Worm (Caenorhabditis elegans): ENCODE measurements around the gene F56D5.6.

F56D5.6 gene

DNA sequence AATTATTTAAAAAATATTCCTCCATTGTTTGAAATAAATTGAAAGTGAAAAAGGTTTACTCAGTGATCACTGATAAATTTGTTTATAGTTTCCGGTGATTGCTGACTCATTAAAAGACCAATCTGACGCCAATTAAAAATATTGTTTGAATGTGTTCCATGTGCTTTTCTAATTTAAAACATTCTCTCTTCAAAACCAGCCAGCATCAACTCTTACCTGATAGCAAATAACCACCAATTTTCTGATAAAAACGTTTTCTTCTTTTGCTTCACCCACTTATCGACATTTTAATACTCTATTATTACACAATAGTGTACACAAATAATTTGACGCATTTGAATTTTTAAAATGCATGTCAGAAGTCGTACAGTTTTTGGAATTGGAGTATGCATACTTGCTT, at the start of gene F56D5.6:
Gene F56D5.6, plus strand, starts transcription at position 208 of the 400 bp plus-strand sequence.
- TF ChIP-seq ama-1 (optimal IDR thresholded peaks at IDR 0.05) (no peak), che-1 (tag; optimal IDR thresholded peaks at IDR 0.05) (no peak), nhr-11 (tag; optimal IDR thresholded peaks at IDR 0.05) (no peak), fkh-6 (tag; optimal IDR thresholded peaks at IDR 0.05) (no peak), hlh-13 (GFP tag; optimal IDR thresholded peaks at IDR 0.05) (no peak), K02D7.2 (tag; optimal IDR thresholded peaks at IDR 0.05) (no peak), elt-2 (tag; optimal IDR thresholded peaks at IDR 0.05) (no peak)

- TF ChIP-seq ceh-45 (GFP tag; IDR thresholded peaks at IDR 0.05) (no peak), odd-2 (tag; optimal IDR thresholded peaks at IDR 0.05) (no peak), ref-2 (tag; optimal IDR thresholded peaks at IDR 0.05) (no peak), unc-42 (tag; optimal IDR thresholded peaks at IDR 0.05) (no peak), C08G9.2 (tag; optimal IDR thresholded peaks at IDR 0.05) (no peak), syd-9 (tag; optimal IDR thresholded peaks at IDR 0.05) (no peak), ceh-19 (GFP tag; optimal IDR thresholded peaks at IDR 0.05) (no peak), tbx-2 (tag; optimal IDR thresholded peaks at IDR 0.05) (no peak), pat-9 (tag; optimal IDR thresholded peaks at IDR 0.05) (no peak), ama-1 (optimal IDR thresholded peaks at IDR 0.05) (no peak), ttx-3 (tag; optimal IDR thresholded peaks at IDR 0.05) (no peak), K02D7.2 (tag; optimal IDR thresholded peaks at IDR 0.05) (no peak), unc-55 (GFP tag; optimal IDR thresholded peaks at IDR 0.05) (no peak), hlh-13 (GFP tag; optimal IDR thresholded peaks at IDR 0.05) (no peak), nfya-1 (tag; optimal IDR thresholded peaks at IDR 0.05) (no peak)
Measured at ce11 chrIV:9353728-9354127, 48.0 kb upstream of the F56D5.6 start.

DNA sequence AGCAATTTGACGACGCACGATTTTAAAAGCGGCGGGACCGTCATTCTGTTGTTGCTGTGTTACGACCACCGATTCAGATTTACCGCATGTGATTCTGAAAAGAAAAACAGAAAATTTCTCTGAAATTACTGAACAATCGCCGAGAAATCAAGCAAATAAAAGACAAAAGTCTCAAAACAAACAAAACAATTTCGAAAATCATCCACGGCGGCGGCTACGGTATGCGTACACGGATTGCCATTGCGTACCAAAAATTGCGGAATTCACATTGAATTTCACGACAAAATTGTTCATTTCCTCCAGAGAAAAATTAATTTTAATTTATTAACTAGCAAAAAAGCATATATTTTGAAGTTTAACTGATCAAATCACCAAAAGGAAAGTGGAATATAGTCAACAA, 35.3 kb upstream of the F56D5.6 start, which contains the start of gene pezo-1:
Gene pezo-1, minus strand, starts transcription at position 101 of the 400 bp plus-strand sequence.
- TF ChIP-seq ceh-2 (tag; optimal IDR thresholded peaks at IDR 0.05) (no peak), ttx-3 (tag; optimal IDR thresholded peaks at IDR 0.05) (no peak), unc-55 (GFP tag; optimal IDR thresholded peaks at IDR 0.05) (no peak), ceh-31 (tag; optimal IDR thresholded peaks at IDR 0.05) (no peak), gmeb-2 (tag; optimal IDR thresholded peaks at IDR 0.05) (no peak), hlh-13 (GFP tag; optimal IDR thresholded peaks at IDR 0.05) (no peak), zip-5 (tag; optimal IDR thresholded peaks at IDR 0.05) (no peak), Y22D7AL.16 (tag; optimal IDR thresholded peaks at IDR 0.05) (no peak), ahr-1 (tag; optimal IDR thresholded peaks at IDR 0.05) (no peak), fkh-10 (GFP tag; optimal IDR thresholded peaks at IDR 0.05) (no peak), mec-3 (tag; optimal IDR thresholded peaks at IDR 0.05; ENCODE audit: borderline replicate concordance) (no peak), nfya-1 (tag; optimal IDR thresholded peaks at IDR 0.05) (no peak), sox-4 (tag; optimal IDR thresholded peaks at IDR 0.05) (no peak)

- TF ChIP-seq ceh-2 (tag; optimal IDR thresholded peaks at IDR 0.05) (no peak), pat-9 (tag; optimal IDR thresholded peaks at IDR 0.05) (no peak), ahr-1 (tag; optimal IDR thresholded peaks at IDR 0.05) (no peak), K02D7.2 (tag; optimal IDR thresholded peaks at IDR 0.05) (no peak)
Measured at ce11 chrIV:9367852-9368627, 33.7 kb upstream of the F56D5.6 start.

- TF ChIP-seq C38D4.7 (GFP tag; optimal IDR thresholded peaks at IDR 0.05) (no peak), ztf-16 (tag; optimal IDR thresholded peaks at IDR 0.05) (no peak), dve-1 (tag; optimal IDR thresholded peaks at IDR 0.05) (no peak), pat-9 (tag; optimal IDR thresholded peaks at IDR 0.05) (no peak), fkh-10 (GFP tag; optimal IDR thresholded peaks at IDR 0.05) (no peak), elt-4 (tag; optimal IDR thresholded peaks at IDR 0.05) (no peak), ceh-19 (GFP tag; optimal IDR thresholded peaks at IDR 0.05) (no peak), dmd-4 (tag; optimal IDR thresholded peaks at IDR 0.05; ENCODE audit: borderline replicate concordance) (no peak)
Measured at ce11 chrIV:9371126-9371525, 30.6 kb upstream of the F56D5.6 start, which contains the start of gene fbxc-58. Gene fbxc-58 (plus strand): TSS chrIV:9371508.

All from whole organism, late embryonic.